Worm (Caenorhabditis elegans) whole organism, L2 larva: ENCODE data around the gene W10G11.19.

Experiments used
- ama-1 ChIP-seq: fragments of 150-350 bp; optimal IDR thresholded peaks from 2 replicates; lab custom pipeline; 2018; ENCODE audit warnings: inconsistent platforms
- mdl-1 ChIP-seq, 2 experiments: fragments of 150-350 bp in 1 of 2; sonication (generic microtip) in 1 of 2; optimal IDR thresholded peaks; 2 replicates each; lab custom pipeline; 2017; ENCODE audit warnings: missing biosample characterization in 2 of 2, missing genetic modification characterization in 2 of 2
- nhr-6 ChIP-seq: fragments of 150-350 bp; optimal IDR thresholded peaks from 2 replicates; lab custom pipeline; 2014; ENCODE audit warnings: missing biosample characterization, missing genetic modification characterization

DNA sequence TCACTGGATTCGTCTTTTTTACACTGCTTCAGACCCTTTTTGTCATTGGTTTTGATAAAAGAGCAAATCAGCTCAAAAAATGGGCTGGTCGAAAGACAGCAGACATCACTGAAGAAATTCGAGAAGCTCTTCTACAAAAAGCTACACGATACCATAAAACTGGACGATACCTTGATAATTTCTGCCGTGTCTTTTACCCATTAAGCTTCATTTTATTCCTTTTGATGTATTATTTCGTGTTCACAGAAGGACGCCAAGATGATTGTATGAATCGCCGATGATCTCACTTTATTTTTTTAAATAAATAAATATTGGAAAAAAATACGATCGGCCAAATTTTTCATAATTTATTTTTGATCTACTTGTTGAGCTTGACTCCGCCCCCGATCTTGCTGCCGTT lies 16.6 kb downstream of the W10G11.19 start:
- TF ChIP-seq mdl-1 (tag; optimal IDR thresholded peaks at IDR 0.05; lab: Kevin White, UChicago) = no peak
- TF ChIP-seq nhr-6 (tag; lab: Kevin White, UChicago) = no peak
- TF ChIP-seq ama-1 (lab: Kevin White, UChicago) = no peak
